Worm (Caenorhabditis elegans) whole organism, mixed stage, embryonic: Measurements from ENCODE around the gene fbxa-35.

Experiments
- M03D4.4 ChIP-seq: sonication (generic microtip); optimal IDR thresholded peaks from 2 replicates; lab custom pipeline; 2017; ENCODE audit warnings: mild to moderate bottlenecking, missing genetic modification characterization, missing compliant biosample characterization
- bed-3 ChIP-seq: fragments of 200-800 bp; sonication (Bioruptor generic); optimal IDR thresholded peaks from 3 replicates; lab custom pipeline; 2018; ENCODE audit warnings: mild to moderate bottlenecking, missing genetic modification characterization, moderate library complexity, missing compliant biosample characterization
- blmp-1 ChIP-seq: fragments of 150-350 bp; optimal IDR thresholded peaks from 2 replicates; lab custom pipeline; 2014; ENCODE audit warnings: missing biosample characterization, missing genetic modification characterization
- ceh-39 ChIP-seq: fragments of 150-350 bp; optimal IDR thresholded peaks from 2 replicates; lab custom pipeline; 2014; ENCODE audit warnings: missing biosample characterization, missing genetic modification characterization
- ceh-43 ChIP-seq: fragments of 200-800 bp; sonication (Bioruptor generic); optimal IDR thresholded peaks from 2 replicates; lab custom pipeline; 2018; ENCODE audit warnings: mild to moderate bottlenecking, missing genetic modification characterization, moderate library complexity, missing compliant biosample characterization
- ceh-83 ChIP-seq: fragments of 200-800 bp; sonication (Bioruptor generic); optimal IDR thresholded peaks from 2 replicates; lab custom pipeline; 2018; ENCODE audit warnings: mild to moderate bottlenecking, missing genetic modification characterization, missing compliant biosample characterization
- ces-1 ChIP-seq: fragments of 150-350 bp; optimal IDR thresholded peaks from 2 replicates; lab custom pipeline; 2014; ENCODE audit warnings: missing biosample characterization, missing genetic modification reagents, missing genetic modification characterization
- drap-1 ChIP-seq: fragments of 200-800 bp; sonication (Bioruptor generic); optimal IDR thresholded peaks from 3 replicates; lab custom pipeline; 2018; ENCODE audit warnings: mild to moderate bottlenecking, missing genetic modification characterization, missing compliant biosample characterization
- elt-1 ChIP-seq: sonication (generic microtip); optimal IDR thresholded peaks from 2 replicates; lab custom pipeline; 2017; ENCODE audit warnings: missing genetic modification characterization, mild to moderate bottlenecking, missing compliant biosample characterization, antibody characterized with exemption, moderate library complexity, borderline replicate concordance; ENCODE audit not compliant: insufficient read depth
- elt-3 ChIP-seq: fragments of 150-350 bp; optimal IDR thresholded peaks from 2 replicates; lab custom pipeline; 2014; ENCODE audit warnings: missing biosample characterization, missing genetic modification characterization
- flh-1 ChIP-seq: fragments of 200-800 bp; sonication (Bioruptor generic); optimal IDR thresholded peaks from 2 replicates; lab custom pipeline; 2018; ENCODE audit warnings: mild to moderate bottlenecking, missing genetic modification characterization, moderate library complexity, missing compliant biosample characterization
- hlh-1 ChIP-seq: fragments of 150-350 bp; optimal IDR thresholded peaks from 2 replicates; lab custom pipeline; 2014; ENCODE audit warnings: missing biosample characterization, missing genetic modification reagents, missing genetic modification characterization
- lin-13 ChIP-seq: fragments of 150-350 bp; optimal IDR thresholded peaks from 2 replicates; lab custom pipeline; 2014; ENCODE audit warnings: missing biosample characterization, missing genetic modification characterization
- lin-32 ChIP-seq: fragments of 200-800 bp; sonication (Bioruptor generic); optimal IDR thresholded peaks from 2 replicates; lab custom pipeline; 2018; ENCODE audit warnings: mild to moderate bottlenecking, missing genetic modification characterization, missing compliant biosample characterization
- lsy-2 ChIP-seq: fragments of 150-350 bp; optimal IDR thresholded peaks from 2 replicates; lab custom pipeline; 2014; ENCODE audit warnings: missing biosample characterization, missing genetic modification characterization
- mep-1 ChIP-seq: fragments of 150-350 bp; optimal IDR thresholded peaks from 2 replicates; lab custom pipeline; 2017; ENCODE audit warnings: missing biosample characterization, missing genetic modification reagents, missing genetic modification characterization, inconsistent platforms
- mls-2 ChIP-seq: sonication (generic microtip); optimal IDR thresholded peaks from 2 replicates; lab custom pipeline; 2016; ENCODE audit warnings: mild to moderate bottlenecking, missing genetic modification characterization, moderate library complexity, missing compliant biosample characterization
- nhr-12 ChIP-seq: fragments of 150-350 bp; optimal IDR thresholded peaks from 2 replicates; lab custom pipeline; 2014; ENCODE audit warnings: missing biosample characterization, missing genetic modification characterization
- nhr-2 ChIP-seq: fragments of 150-350 bp; optimal IDR thresholded peaks from 2 replicates; lab custom pipeline; 2014; ENCODE audit warnings: missing biosample characterization, missing genetic modification characterization
- nhr-237 ChIP-seq: fragments of 150-350 bp; optimal IDR thresholded peaks from 2 replicates; lab custom pipeline; 2014; ENCODE audit warnings: missing biosample characterization, missing genetic modification characterization
- nhr-28 ChIP-seq: fragments of 150-350 bp; optimal IDR thresholded peaks from 2 replicates; lab custom pipeline; 2014; ENCODE audit warnings: missing biosample characterization, missing genetic modification characterization
- nhr-76 ChIP-seq: sonication (generic microtip); optimal IDR thresholded peaks from 2 replicates; lab custom pipeline; 2017; ENCODE audit warnings: missing biosample characterization, missing genetic modification characterization
- sem-2 ChIP-seq: fragments of 200-800 bp; sonication (Bioruptor generic); optimal IDR thresholded peaks from 2 replicates; lab custom pipeline; 2018; ENCODE audit warnings: mild to moderate bottlenecking, missing genetic modification characterization, missing compliant biosample characterization
- sptf-1 ChIP-seq: sonication (generic microtip); optimal IDR thresholded peaks from 2 replicates; lab custom pipeline; 2017; ENCODE audit warnings: mild to moderate bottlenecking, missing genetic modification characterization, moderate library complexity, missing compliant biosample characterization
- tbx-8 ChIP-seq: fragments of 200-800 bp; sonication (Bioruptor generic); optimal IDR thresholded peaks from 2 replicates; lab custom pipeline; 2018; ENCODE audit warnings: mild to moderate bottlenecking, missing genetic modification characterization, moderate library complexity, missing compliant biosample characterization
- unc-120 ChIP-seq: sonication (generic microtip); optimal IDR thresholded peaks from 2 replicates; lab custom pipeline; 2017; ENCODE audit warnings: missing genetic modification characterization, missing compliant biosample characterization; ENCODE audit not compliant: poor library complexity, severe bottlenecking
- unc-39 ChIP-seq: fragments of 150-350 bp; optimal IDR thresholded peaks from 2 replicates; lab custom pipeline; 2014; ENCODE audit warnings: missing biosample characterization, missing genetic modification characterization
- unc-62 ChIP-seq: fragments of 150-350 bp; optimal IDR thresholded peaks from 2 replicates; lab custom pipeline; 2014; ENCODE audit warnings: missing biosample characterization, missing genetic modification reagents, missing genetic modification characterization

fbxa-35 gene

ce11 chrIII:1324513-1324912, 29.0 kb downstream of the fbxa-35 start, which contains the start of gene fbxa-14:
TSS of gene fbxa-14 (minus strand) at chrIII:1324613.
- TF ChIP-seq ceh-83 (GFP tag; lab: Kevin White, UChicago), result no peak
- no peak for TF ChIP-seq mls-2 (tag; lab: Kevin White, UChicago)
- TF ChIP-seq hlh-1 (tag; lab: Kevin White, UChicago), result no peak
- TF ChIP-seq unc-62, result no peak
- no peak for TF ChIP-seq tbx-8 (GFP tag; lab: Kevin White, UChicago)
- no peak for TF ChIP-seq elt-3 (tag; lab: Kevin White, UChicago)

DNA sequence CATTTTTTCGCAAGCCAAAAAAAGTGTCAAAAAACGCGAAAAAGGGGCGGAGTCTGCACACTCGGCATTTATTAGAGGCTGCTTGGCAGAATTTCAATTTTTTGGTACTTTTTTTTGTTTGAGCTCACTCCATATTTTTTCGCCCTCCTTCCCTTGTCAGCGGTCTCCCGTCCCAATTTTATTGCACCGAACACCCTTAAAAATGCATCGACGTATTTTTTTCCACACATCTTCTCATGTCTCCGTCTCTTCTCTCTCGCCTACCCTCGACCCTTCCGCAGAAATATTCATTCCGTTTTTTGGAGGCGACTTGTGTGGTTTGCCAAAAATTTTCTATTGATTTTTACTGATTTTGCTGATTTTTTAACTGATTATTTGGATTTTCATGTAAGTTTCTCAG, 31.0 kb downstream of the fbxa-35 start, which contains the start of gene Y82E9BL.18:
TSS of gene Y82E9BL.18 (plus strand) at position 301 of the 400 bp plus-strand sequence.
- TF ChIP-seq lin-32 (GFP tag; lab: Kevin White, UChicago) (no peak), bed-3 (GFP tag; lab: Kevin White, UChicago) (no peak), mep-1 (tag; lab: Kevin White, UChicago) (no peak), nhr-12 (tag; lab: Kevin White, UChicago) (no peak), elt-1 (tag; lab: Kevin White, UChicago) (no peak)
- TF ChIP-seq, all 35 proteins: peak for 0

- TF ChIP-seq lin-32 (GFP tag; lab: Kevin White, UChicago) (no peak), sptf-1 (tag; lab: Kevin White, UChicago) (no peak)
Measured at ce11 chrIII:1331894-1332293, 36.4 kb downstream of the fbxa-35 start, which contains the start of gene Y82E9BL.19. TSS of gene Y82E9BL.19 (plus strand) at chrIII:1332016.

DNA sequence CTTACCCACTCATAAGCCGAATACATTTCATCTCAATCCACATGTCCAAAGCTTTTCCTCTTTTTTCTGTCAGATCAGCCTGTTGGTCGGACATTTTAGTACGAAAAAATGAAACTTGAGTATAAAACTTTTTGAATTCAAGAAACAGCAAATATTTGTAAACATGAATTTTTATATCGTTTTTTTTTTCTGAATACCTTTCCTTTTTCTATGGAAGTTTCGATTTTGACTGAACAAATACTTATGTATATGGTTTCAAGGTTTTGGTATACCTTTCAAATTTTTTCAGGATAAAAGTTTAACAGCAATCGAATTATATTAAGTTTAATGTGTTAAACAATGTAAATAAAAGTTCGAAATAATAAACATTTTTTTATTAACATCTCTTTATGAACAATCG, 44.8 kb downstream of the fbxa-35 start, which contains the start of gene fbxa-5:
TSS of gene fbxa-5 (minus strand) at position 101 of the 400 bp plus-strand sequence.
- no peak for TF ChIP-seq nhr-237
- no peak for TF ChIP-seq ceh-83 (GFP tag; lab: Kevin White, UChicago)
- TF ChIP-seq mep-1 (tag; lab: Kevin White, UChicago), result no peak
- no peak for TF ChIP-seq nhr-12 (tag; lab: Kevin White, UChicago)
- TF ChIP-seq unc-39 (tag; lab: Kevin White, UChicago), result no peak
- no peak for TF ChIP-seq bed-3 (GFP tag; lab: Kevin White, UChicago)
- no peak for TF ChIP-seq elt-3 (tag; lab: Kevin White, UChicago)
- TF ChIP-seq ceh-43 (GFP tag; lab: Kevin White, UChicago), result no peak
- TF ChIP-seq sptf-1 (tag; lab: Kevin White, UChicago), result no peak
- no peak for TF ChIP-seq lin-13 (tag; lab: Kevin White, UChicago)
- no peak for TF ChIP-seq ceh-39 (tag; lab: Kevin White, UChicago)
- no peak for TF ChIP-seq flh-1 (GFP tag; lab: Kevin White, UChicago)
- no peak for TF ChIP-seq hlh-1 (tag; lab: Kevin White, UChicago)
- no peak for TF ChIP-seq nhr-76 (tag; lab: Kevin White, UChicago)
- no peak for TF ChIP-seq sem-2
- no peak for TF ChIP-seq tbx-8 (GFP tag; lab: Kevin White, UChicago)
- TF ChIP-seq M03D4.4 (tag; lab: Kevin White, UChicago), result no peak
- TF ChIP-seq lsy-2, result no peak
- no peak for TF ChIP-seq nhr-2

ce11 chrIII:1342488-1342887, 47.0 kb downstream of the fbxa-35 start, which contains the start of gene fbxa-26:
TSS of gene fbxa-26 (minus strand) at chrIII:1342522.
- TF ChIP-seq hlh-1 (tag; lab: Kevin White, UChicago), result no peak

- no peak for TF ChIP-seq drap-1 (GFP tag; lab: Kevin White, UChicago)
- no peak for TF ChIP-seq unc-120 (tag; lab: Kevin White, UChicago)
- TF ChIP-seq nhr-28 (tag; lab: Kevin White, UChicago), result no peak
- TF ChIP-seq lin-13 (tag; lab: Kevin White, UChicago), result no peak
- TF ChIP-seq blmp-1 (tag; lab: Kevin White, UChicago), result no peak
- no peak for TF ChIP-seq ces-1 (GFP tag; lab: Kevin White, UChicago)
- no peak for TF ChIP-seq unc-62
- TF ChIP-seq lsy-2, result no peak
- no peak for TF ChIP-seq unc-39 (tag; lab: Kevin White, UChicago)
- TF ChIP-seq nhr-2, result no peak
- no peak for TF ChIP-seq bed-3 (GFP tag; lab: Kevin White, UChicago)
Measured at ce11 chrIII:1342919-1343419, 47.5 kb downstream of the fbxa-35 start, which contains the start of gene fbxa-27. TSS of gene fbxa-27 (plus strand) at chrIII:1342969.
